Fruit fly (Drosophila melanogaster) whole organism, wandering third instar larva: Measurements from ENCODE around the gene NdufA3.
A peak's percentile ranks its signal among the peaks of the same experiment; 100 is the strongest.

Source experiments
- Abd-B ChIP-seq: fragments of >200 bp; optimal IDR thresholded peaks from 2 replicates; lab custom pipeline; 2017; ENCODE audit warnings: missing biosample characterization, missing genetic modification characterization
- CG32264 ChIP-seq: fragments of 200-800 bp; sonication (Bioruptor generic); optimal IDR thresholded peaks from 2 replicates; lab custom pipeline; 2016; ENCODE audit warnings: missing biosample characterization, missing genetic modification characterization
- CG9705 ChIP-seq: fragments of 200-800 bp; sonication (Bioruptor generic); optimal IDR thresholded peaks from 2 replicates; lab custom pipeline; 2018; ENCODE audit warnings: missing biosample characterization, mild to moderate bottlenecking, missing genetic modification characterization
- CrebA ChIP-seq: fragments of 200-800 bp; sonication (Bioruptor generic); optimal IDR thresholded peaks from 2 replicates; lab custom pipeline; 2016; ENCODE audit warnings: missing biosample characterization, mild to moderate bottlenecking, missing genetic modification characterization, borderline replicate concordance
- Dfd ChIP-seq: fragments of >200 bp; optimal IDR thresholded peaks from 2 replicates; lab custom pipeline; 2017; ENCODE audit warnings: missing biosample characterization, missing genetic modification characterization
- Dif ChIP-seq: fragments of 200-275, 200-300 bp; sonication (Bioruptor generic); optimal IDR thresholded peaks from 2 replicates; lab custom pipeline; 2018; ENCODE audit warnings: missing biosample characterization, missing genetic modification characterization; ENCODE audit not compliant: partially characterized antibody
- GATAd ChIP-seq: sonication (Bioruptor generic); optimal IDR thresholded peaks from 2 replicates; lab custom pipeline; 2016; ENCODE audit warnings: missing biosample characterization, missing genetic modification characterization
- HLH106 ChIP-seq: fragments of 200-800 bp; optimal IDR thresholded peaks from 3 replicates; lab custom pipeline; 2019; ENCODE audit warnings: missing biosample characterization, mild to moderate bottlenecking, missing genetic modification characterization, moderate library complexity
- Hnf4 ChIP-seq: fragments of 200-800 bp; sonication (Bioruptor generic); optimal IDR thresholded peaks from 2 replicates; lab custom pipeline; 2016; ENCODE audit warnings: missing biosample characterization, mild to moderate bottlenecking, missing genetic modification characterization
- Hr78 ChIP-seq: fragments of >200 bp; optimal IDR thresholded peaks from 2 replicates; lab custom pipeline; 2017; ENCODE audit warnings: missing biosample characterization, missing genetic modification characterization
- Hr83 ChIP-seq: fragments of 200-300 bp; sonication (Bioruptor generic); optimal IDR thresholded peaks from 2 replicates; lab custom pipeline; 2016; ENCODE audit warnings: missing biosample characterization, mild to moderate bottlenecking, missing genetic modification characterization, moderate library complexity; ENCODE audit not compliant: poor library complexity, severe bottlenecking
- Jra ChIP-seq: sonication (Bioruptor generic); optimal IDR thresholded peaks from 2 replicates; lab custom pipeline; 2016; ENCODE audit warnings: missing biosample characterization, missing genetic modification characterization
- Mio ChIP-seq: sonication (Bioruptor generic); optimal IDR thresholded peaks from 2 replicates; lab custom pipeline; 2016; ENCODE audit warnings: missing biosample characterization, missing genetic modification characterization
- Myc ChIP-seq: fragments of >200 bp; optimal IDR thresholded peaks from 2 replicates; lab custom pipeline; 2017
- N ChIP-seq: fragments of >200 bp; optimal IDR thresholded peaks from 2 replicates; lab custom pipeline; 2018; ENCODE audit warnings: missing biosample characterization, missing external identifiers, missing genetic modification characterization
- OdsH ChIP-seq: fragments of 200-800 bp; sonication (Bioruptor generic); optimal IDR thresholded peaks from 2 replicates; lab custom pipeline; 2016; ENCODE audit warnings: missing biosample characterization, mild to moderate bottlenecking, missing genetic modification characterization
- Rel ChIP-seq, 2 experiments: fragments of 200-800 bp; sonication (Bioruptor generic) in 1 of 2; optimal IDR thresholded peaks; 2 replicates in 1 of 2; 3 replicates in 1 of 2; lab custom pipeline; 2016 to 2019; ENCODE audit warnings: mild to moderate bottlenecking in 2 of 2, missing biosample characterization in 2 of 2, missing genetic modification characterization in 2 of 2, moderate library complexity in 1 of 2
- Sp1 ChIP-seq: fragments of 200-800 bp; sonication (Bioruptor generic); optimal IDR thresholded peaks from 3 replicates; lab custom pipeline; 2019; ENCODE audit warnings: missing biosample characterization, mild to moderate bottlenecking, missing genetic modification characterization, moderate library complexity
- Vsx2 ChIP-seq: fragments of 200-300, 225-300 bp; sonication (Bioruptor generic); optimal IDR thresholded peaks from 2 replicates; lab custom pipeline; 2018; ENCODE audit warnings: missing biosample characterization, missing genetic modification characterization; ENCODE audit not compliant: partially characterized antibody
- br ChIP-seq: fragments of 200-800 bp; sonication (Bioruptor generic); optimal IDR thresholded peaks from 2 replicates; lab custom pipeline; 2016; ENCODE audit warnings: missing biosample characterization, missing genetic modification characterization
- brk ChIP-seq: fragments of 200-800 bp; sonication (Bioruptor generic); optimal IDR thresholded peaks from 2 replicates; lab custom pipeline; 2016; ENCODE audit warnings: missing biosample characterization, mild to moderate bottlenecking, missing genetic modification characterization
- dl ChIP-seq, 2 experiments: fragments of 175-275, 200-275 bp in 1 of 2; fragments of 200-275 bp in 1 of 2; sonication (Bioruptor generic); optimal IDR thresholded peaks; lab custom pipeline; 2018; ENCODE audit warnings: mild to moderate bottlenecking in 2 of 2, missing biosample characterization in 2 of 2, missing genetic modification characterization in 2 of 2, moderate library complexity in 2 of 2; ENCODE audit not compliant: partially characterized antibody in 2 of 2, insufficient read depth in 1 of 2
- dmrt93B ChIP-seq: fragments of 200-800 bp; sonication (Bioruptor generic); optimal IDR thresholded peaks from 2 replicates; lab custom pipeline; 2018; ENCODE audit warnings: missing biosample characterization, mild to moderate bottlenecking, missing genetic modification characterization
- dsf ChIP-seq: sonication (Bioruptor generic); optimal IDR thresholded peaks from 2 replicates; lab custom pipeline; 2016; ENCODE audit warnings: missing biosample characterization, missing genetic modification characterization, borderline replicate concordance
- ey ChIP-seq: fragments of 200-800 bp; sonication (Bioruptor generic); optimal IDR thresholded peaks from 2 replicates; lab custom pipeline; 2016; ENCODE audit warnings: missing biosample characterization, missing genetic modification characterization
- foxo ChIP-seq, 2 experiments: fragments of 200-800 bp; sonication (Bioruptor generic); optimal IDR thresholded peaks; 2 replicates in 1 of 2; 3 replicates in 1 of 2; lab custom pipeline; 2016 to 2017; ENCODE audit warnings: missing biosample characterization in 2 of 2, missing genetic modification characterization in 2 of 2
- fru ChIP-seq: fragments of 200-800 bp; sonication (Bioruptor generic); optimal IDR thresholded peaks from 3 replicates; lab custom pipeline; 2016; ENCODE audit warnings: missing biosample characterization, mild to moderate bottlenecking, missing genetic modification characterization
- h ChIP-seq: fragments of 200-800 bp; sonication (Bioruptor generic); optimal IDR thresholded peaks from 3 replicates; lab custom pipeline; 2016; ENCODE audit warnings: missing biosample characterization, mild to moderate bottlenecking, missing genetic modification characterization
- jim ChIP-seq: fragments of 175-275, 200-325 bp; sonication (Bioruptor generic); optimal IDR thresholded peaks from 2 replicates; lab custom pipeline; 2016; ENCODE audit warnings: missing biosample characterization, mild to moderate bottlenecking, missing genetic modification characterization
- lola ChIP-seq: fragments of >200 bp; optimal IDR thresholded peaks from 2 replicates; lab custom pipeline; 2017; ENCODE audit warnings: missing biosample characterization, missing genetic modification characterization
- pan ChIP-seq: fragments of >200 bp; optimal IDR thresholded peaks from 2 replicates; lab custom pipeline; 2017
- psq ChIP-seq: fragments of 200-800 bp; sonication (Bioruptor generic); optimal IDR thresholded peaks from 3 replicates; lab custom pipeline; 2017; ENCODE audit warnings: missing biosample characterization, mild to moderate bottlenecking, missing genetic modification characterization, moderate library complexity
- rgr ChIP-seq: fragments of 200-800 bp; sonication (Bioruptor generic); optimal IDR thresholded peaks from 3 replicates; lab custom pipeline; 2016; ENCODE audit warnings: missing biosample characterization, mild to moderate bottlenecking, missing genetic modification characterization
- sage ChIP-seq: fragments of 200-800 bp; sonication (Bioruptor generic); optimal IDR thresholded peaks from 2 replicates; lab custom pipeline; 2016; ENCODE audit warnings: missing biosample characterization, mild to moderate bottlenecking, missing genetic modification characterization
- sv ChIP-seq: fragments of 200-800 bp; sonication (Bioruptor generic); optimal IDR thresholded peaks from 3 replicates; lab custom pipeline; 2016; ENCODE audit warnings: missing biosample characterization, missing genetic modification characterization
- tai ChIP-seq: sonication (Bioruptor generic); optimal IDR thresholded peaks from 2 replicates; lab custom pipeline; 2016; ENCODE audit warnings: missing biosample characterization, missing genetic modification characterization
- usp ChIP-seq: fragments of >200 bp; optimal IDR thresholded peaks from 2 replicates; lab custom pipeline; 2017; ENCODE audit warnings: missing biosample characterization, missing genetic modification characterization
- woc ChIP-seq: sonication (Bioruptor generic); optimal IDR thresholded peaks from 2 replicates; lab custom pipeline; 2016; ENCODE audit warnings: missing biosample characterization, mild to moderate bottlenecking, missing genetic modification characterization

Gene NdufA3

DNA sequence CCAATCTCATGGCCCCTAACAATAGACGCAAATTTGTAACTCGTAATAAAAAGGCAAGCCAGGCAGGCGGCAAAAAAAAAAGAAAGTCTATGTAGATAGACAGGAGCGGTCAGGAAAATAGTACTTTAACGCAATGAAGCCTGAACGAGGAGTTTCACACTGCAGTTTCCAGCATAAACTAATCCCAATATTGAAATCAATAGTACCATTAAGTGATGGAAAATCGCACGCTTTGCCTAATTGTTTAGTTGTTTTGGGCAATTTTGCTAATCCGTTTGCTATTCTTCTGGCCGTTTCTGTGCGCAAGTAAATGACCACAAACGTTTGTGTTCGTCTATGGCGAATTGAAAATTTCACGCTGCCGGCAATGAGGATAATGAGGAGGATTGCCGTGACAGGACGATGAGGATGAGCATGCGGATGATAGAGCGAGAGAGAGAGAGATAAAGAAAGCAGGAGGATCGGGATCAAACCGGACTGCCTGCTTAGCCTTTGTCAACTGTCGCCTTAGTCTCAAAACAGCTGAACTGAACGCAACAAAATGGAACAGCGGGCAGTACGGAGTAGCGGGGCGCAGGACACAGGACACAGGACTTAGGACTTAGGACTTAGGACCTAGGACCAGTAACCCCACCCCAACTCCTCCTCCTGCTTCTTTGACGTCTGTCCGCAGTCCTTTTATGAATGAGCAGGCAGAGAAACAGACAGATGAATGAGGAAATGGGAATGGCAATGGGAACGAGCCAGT lies 32.4 kb downstream of the NdufA3 start:
- no peak for TF ChIP-seq GATAd
- no peak for TF ChIP-seq Sp1 (GFP tag; lab: Kevin White, UChicago)
- no peak for TF ChIP-seq Abd-B (GFP tag; lab: Kevin White, UChicago)
- TF ChIP-seq jim (GFP tag; lab: Kevin White, UChicago), result no peak
- no peak for TF ChIP-seq Dif (GFP tag; lab: Kevin White, UChicago)

DNA sequence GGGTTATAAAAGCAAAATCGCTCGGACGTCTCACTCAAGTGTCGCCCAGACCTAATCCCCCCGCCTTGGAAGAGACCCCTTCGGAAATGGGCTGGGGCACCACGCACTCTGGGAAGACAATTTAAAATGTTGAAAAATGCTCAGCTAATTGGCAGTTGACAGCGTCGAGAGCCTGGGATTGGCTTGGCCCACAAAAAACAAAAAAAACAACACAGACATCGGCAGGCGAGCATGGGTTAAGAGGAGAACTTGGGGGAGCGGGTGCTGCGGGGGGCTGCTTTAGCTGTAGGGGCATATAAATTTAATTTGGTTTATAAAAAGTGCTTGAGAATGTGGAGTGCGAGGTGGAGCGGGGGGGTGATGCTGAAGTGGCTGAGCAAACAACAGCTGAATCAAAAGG lies 37.4 kb downstream of the NdufA3 start:
- TF ChIP-seq Myc (no peak), Dif (GFP tag; lab: Kevin White, UChicago) (no peak), Abd-B (GFP tag; lab: Kevin White, UChicago) (no peak), Jra (GFP tag; lab: Kevin White, UChicago) (no peak), CrebA (GFP tag; lab: Kevin White, UChicago) (no peak), sage (GFP tag; lab: Kevin White, UChicago) (no peak), CG9705 (GFP tag; lab: Kevin White, UChicago) (no peak), GATAd (no peak), HLH106 (tag; lab: Kevin White, UChicago) (no peak), OdsH (no peak), foxo (GFP tag; optimal IDR thresholded peaks at IDR 0.05; lab: Kevin White, UChicago) (no peak)
- TF ChIP-seq, all 38 proteins: peak for 0

DNA sequence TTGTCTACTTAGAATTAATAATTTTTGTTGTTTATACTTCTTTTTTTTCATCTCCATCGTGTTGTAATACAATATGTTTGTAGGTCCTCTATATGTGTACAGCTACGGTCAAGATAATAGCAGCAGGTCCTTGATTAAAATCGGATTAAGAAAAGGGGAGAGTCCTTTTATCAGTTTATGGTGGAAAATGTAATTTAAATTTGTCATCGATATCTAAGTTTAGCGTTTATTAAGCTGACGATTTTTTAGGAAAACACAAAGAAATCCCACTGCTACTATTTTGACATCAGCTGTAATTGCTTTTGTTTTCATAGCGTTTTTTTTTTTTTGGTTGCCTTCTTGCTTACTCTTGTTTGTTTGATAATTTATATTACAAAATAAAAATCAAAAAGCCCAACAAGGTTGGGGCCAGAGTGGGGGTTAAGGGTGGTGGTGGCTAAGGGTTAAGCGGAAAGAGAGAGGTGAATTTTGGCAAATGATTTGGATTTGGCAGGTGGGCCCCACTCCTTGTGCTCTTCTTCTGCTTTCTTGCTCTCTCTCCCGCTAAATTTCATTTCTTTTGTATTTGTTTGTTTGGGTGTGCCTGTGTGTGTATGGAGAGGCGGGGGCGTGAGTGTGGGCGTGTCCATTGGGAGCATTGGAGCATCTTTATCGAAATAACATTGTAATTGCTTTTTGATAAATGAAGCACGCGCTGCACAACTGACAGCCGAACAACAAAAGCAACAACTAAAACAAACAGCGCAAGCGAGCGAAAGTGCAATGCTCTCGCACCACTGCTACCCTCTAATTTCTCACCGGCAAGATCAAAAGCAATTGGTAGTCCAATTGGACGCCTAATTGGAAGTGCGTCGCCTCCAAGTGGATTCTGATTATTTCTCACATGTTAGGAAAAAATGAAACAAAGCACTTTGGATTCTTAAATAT lies 38.8 kb downstream of the NdufA3 start:
- TF ChIP-seq br (GFP tag; lab: Kevin White, UChicago) (no peak), tai (no peak), lola (GFP tag; lab: Kevin White, UChicago) (no peak), brk (no peak), GATAd (no peak), Jra (GFP tag; lab: Kevin White, UChicago) (no peak), CG32264 (GFP tag; lab: Kevin White, UChicago) (no peak), CrebA (GFP tag; lab: Kevin White, UChicago) (no peak), pan (lab: Kevin White, UChicago) (no peak), jim (GFP tag; lab: Kevin White, UChicago) (no peak), Hr83 (GFP tag; lab: Kevin White, UChicago) (no peak), foxo (GFP tag; optimal IDR thresholded peaks at IDR 0.05; lab: Kevin White, UChicago) (peak in 1 of 2 experiments; percentile 45), rgr (GFP tag; lab: Kevin White, UChicago) (peak; percentile 30), psq (no peak), Vsx2 (GFP tag; lab: Kevin White, UChicago) (no peak), HLH106 (tag; lab: Kevin White, UChicago) (peak; percentile 26), Rel (GFP tag; optimal IDR thresholded peaks at IDR 0.05; lab: Kevin White, UChicago) (no peak), Rel (tag; optimal IDR thresholded peaks at IDR 0.05; lab: Kevin White, UChicago) (no peak), Hnf4 (GFP tag; lab: Kevin White, UChicago) (no peak), fru (peak; percentile 49), sage (GFP tag; lab: Kevin White, UChicago) (no peak), OdsH (peak; percentile 2), Myc (no peak), Sp1 (GFP tag; lab: Kevin White, UChicago) (no peak), Mio (no peak), ey (GFP tag; lab: Kevin White, UChicago) (peak; percentile 30), Dif (GFP tag; lab: Kevin White, UChicago) (no peak), usp (GFP tag; lab: Kevin White, UChicago) (no peak), h (GFP tag; lab: Kevin White, UChicago) (peak; percentile 21), CG9705 (GFP tag; lab: Kevin White, UChicago) (no peak), dmrt93B (GFP tag; lab: Kevin White, UChicago) (peak; percentile 7), dsf (no peak), N (GFP tag; lab: Kevin White, UChicago) (no peak), dl (GFP tag; optimal IDR thresholded peaks at IDR 0.05; lab: Kevin White, UChicago; ENCODE audit: insufficient read depth in 1 of 2, partially characterized antibody in 2 of 2) (no peak), Hr78 (GFP tag; lab: Kevin White, UChicago) (no peak), Abd-B (GFP tag; lab: Kevin White, UChicago) (no peak), woc (GFP tag; lab: Kevin White, UChicago) (peak; percentile 17), Dfd (GFP tag; lab: Kevin White, UChicago) (no peak), sv (GFP tag; lab: Kevin White, UChicago) (no peak)
